Fruit fly (Drosophila melanogaster) Kc167 (cell line): ENCODE results near the gene mRpS6.

Experiments used
- Myc ChIP-seq: fragments of >200 bp; optimal IDR thresholded peaks from 2 replicates; lab custom pipeline; 2017; ENCODE audit warnings: missing external identifiers
- Sin3A ChIP-seq: fragments of >200 bp; optimal IDR thresholded peaks from 2 replicates; lab custom pipeline; 2018; ENCODE audit warnings: missing external identifiers
- h ChIP-seq: fragments of >200 bp; optimal IDR thresholded peaks from 3 replicates; lab custom pipeline; 2018; ENCODE audit warnings: missing external identifiers
- insv ChIP-seq: fragments of >200 bp; optimal IDR thresholded peaks from 3 replicates; lab custom pipeline; 2018; ENCODE audit warnings: missing external identifiers
- psq ChIP-seq: fragments of >200 bp; optimal IDR thresholded peaks from 2 replicates; lab custom pipeline; 2017; ENCODE audit warnings: missing external identifiers
- ttk ChIP-seq: sonication (Bioruptor generic); optimal IDR thresholded peaks from 2 replicates; lab custom pipeline; 2017; ENCODE audit warnings: missing external identifiers

Gene mRpS6

DNA sequence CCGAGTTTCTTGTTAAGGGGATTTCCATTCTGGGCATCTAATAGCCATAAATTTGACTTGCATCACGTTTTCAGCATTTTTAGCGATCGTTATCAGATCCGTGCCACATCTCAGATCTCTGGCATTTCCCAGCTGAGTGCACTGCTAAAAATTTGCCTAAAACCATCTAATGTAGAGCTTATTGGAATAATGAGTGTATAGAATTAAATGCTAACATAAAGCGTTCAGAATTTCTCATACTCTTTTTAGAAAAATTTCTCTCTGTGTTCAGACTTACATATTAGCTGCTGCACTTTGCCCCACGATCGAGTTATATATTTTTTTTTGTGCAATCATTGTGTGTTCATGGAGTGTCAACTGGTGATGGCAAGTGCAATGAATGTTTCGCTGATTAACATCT, 43.4 kb downstream of the mRpS6 start:
- no peak for TF ChIP-seq ttk (lab: Kevin White, UChicago)
- TF ChIP-seq psq (lab: Kevin White, UChicago) = no peak
- TF ChIP-seq Myc (lab: Kevin White, UChicago) = no peak
- no peak for TF ChIP-seq h (lab: Kevin White, UChicago)
- TF ChIP-seq Sin3A (lab: Kevin White, UChicago) = no peak
- no peak for TF ChIP-seq insv (lab: Kevin White, UChicago)

- TF ChIP-seq psq (lab: Kevin White, UChicago) (no peak), h (lab: Kevin White, UChicago) (no peak), Sin3A (lab: Kevin White, UChicago) (no peak), insv (lab: Kevin White, UChicago) (no peak), Myc (lab: Kevin White, UChicago) (no peak), ttk (lab: Kevin White, UChicago) (no peak)
Observed at dm6 chr3L:4408313-4409133, 44.2 kb downstream of the mRpS6 start.

DNA sequence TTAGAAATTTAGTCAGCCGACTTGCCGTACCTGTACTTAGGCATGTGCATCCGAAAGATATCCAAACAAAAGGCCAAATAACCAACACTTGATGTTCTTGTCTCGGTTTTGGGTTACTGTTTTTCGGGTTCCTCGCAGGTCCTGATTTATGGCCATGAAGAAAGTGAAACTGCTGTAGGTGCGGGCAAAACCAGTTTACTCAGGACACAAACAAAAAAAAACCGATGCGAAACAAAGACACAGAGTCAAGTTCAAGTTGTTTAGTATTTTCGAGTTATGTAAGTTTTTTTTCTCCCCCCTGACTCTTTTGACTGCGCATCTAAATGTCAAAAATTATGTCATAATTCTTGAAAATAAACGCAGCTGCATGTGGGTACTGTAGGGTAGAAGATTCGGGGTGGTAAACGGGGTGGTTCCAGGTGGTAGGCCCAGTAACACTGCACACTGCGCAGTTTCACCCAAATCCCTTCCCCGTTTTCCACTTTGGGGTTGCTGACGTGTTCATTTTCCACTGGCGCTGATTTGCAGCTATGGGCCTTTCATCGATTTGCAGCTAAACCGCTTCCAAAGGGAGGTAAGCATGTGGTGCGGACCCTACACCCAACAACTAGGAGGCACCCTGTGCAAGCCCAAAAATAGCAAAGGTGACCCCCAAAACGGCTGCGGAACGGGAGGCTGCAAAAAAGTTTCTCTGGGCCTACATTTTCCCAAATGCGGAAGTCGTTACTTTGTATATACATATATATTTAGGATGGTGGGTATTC, 45.0 kb downstream of the mRpS6 start:
- TF ChIP-seq ttk (lab: Kevin White, UChicago) (no peak), Myc (lab: Kevin White, UChicago) (no peak), h (lab: Kevin White, UChicago) (no peak), insv (lab: Kevin White, UChicago) (no peak)

DNA sequence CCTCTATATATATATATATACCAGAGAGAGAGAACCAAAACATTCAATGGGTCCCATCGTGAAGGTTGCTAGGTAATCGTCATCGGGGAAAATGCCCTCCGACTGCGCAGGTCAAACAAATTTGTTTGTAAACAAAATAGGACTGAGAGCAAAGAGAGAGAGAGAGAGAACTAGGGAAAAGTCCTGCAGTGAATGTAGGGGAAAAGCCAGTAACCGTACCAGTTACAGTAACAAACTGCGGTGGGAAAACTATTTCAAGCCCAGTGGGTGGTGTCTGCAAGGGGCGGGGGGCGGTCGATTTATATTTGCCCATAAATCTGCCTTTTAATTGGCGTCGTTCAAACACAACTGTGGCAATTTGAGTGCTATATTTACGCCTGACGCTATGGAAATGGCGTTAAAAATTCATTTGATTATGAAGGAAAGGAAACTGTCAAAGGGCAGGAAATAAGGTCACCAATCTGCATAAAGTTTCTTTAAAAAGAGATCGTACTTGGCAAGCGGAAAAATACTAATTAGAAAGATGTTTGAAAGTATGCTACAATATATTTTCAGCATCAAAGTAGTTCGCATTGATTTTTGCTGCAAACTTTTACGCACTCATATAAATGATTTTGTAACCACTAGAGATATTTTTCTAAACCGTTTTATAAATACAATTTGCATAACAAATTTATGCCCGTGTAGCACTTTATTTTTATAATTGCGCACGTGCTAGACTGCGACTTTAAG, 45.7 kb downstream of the mRpS6 start:
- TF ChIP-seq ttk (lab: Kevin White, UChicago) (no peak), Myc (lab: Kevin White, UChicago) (no peak), psq (lab: Kevin White, UChicago) (no peak), Sin3A (lab: Kevin White, UChicago) (no peak), insv (lab: Kevin White, UChicago) (no peak), h (lab: Kevin White, UChicago) (no peak)

DNA sequence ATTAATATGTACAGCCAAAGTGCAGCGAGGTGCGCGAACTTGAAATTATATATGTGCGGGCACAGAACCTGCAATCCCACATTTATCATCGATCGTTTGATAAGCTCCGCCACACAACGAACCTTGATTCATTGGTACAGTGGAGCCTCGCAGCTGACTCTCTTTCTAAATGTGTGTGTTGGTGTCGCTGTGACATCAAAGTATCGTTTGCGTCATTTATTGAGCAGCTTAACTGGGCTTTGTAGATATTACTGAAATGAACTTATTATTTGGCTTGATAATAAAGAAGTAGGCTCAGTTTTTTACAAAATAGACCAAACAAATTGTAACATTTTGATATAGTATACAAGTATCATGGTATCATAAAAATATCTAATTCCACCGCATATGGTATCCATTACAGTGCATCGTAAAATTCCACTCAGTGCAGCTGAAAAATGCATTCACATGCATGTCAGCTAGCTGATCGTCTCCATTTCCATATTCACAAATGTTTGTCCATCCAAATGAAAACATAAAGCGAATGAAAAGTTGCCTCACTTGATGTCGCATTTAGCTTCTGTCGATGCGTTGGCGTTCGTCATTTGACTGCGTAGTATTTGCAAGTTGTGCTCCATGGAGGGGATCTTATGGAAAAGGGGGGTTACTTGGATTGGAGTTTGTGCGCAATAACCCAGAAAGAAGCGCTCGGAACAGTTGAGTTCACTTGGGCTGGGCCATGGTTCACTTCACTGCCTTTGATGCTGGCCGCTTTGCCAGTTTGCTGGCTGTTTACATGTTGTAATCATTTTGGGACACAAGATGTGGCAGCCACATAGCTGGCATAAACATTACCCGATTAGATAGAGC, 46.9 kb downstream of the mRpS6 start:
- TF ChIP-seq ttk (lab: Kevin White, UChicago) = no peak
- no peak for TF ChIP-seq h (lab: Kevin White, UChicago)
- TF ChIP-seq psq (lab: Kevin White, UChicago) = no peak
- no peak for TF ChIP-seq Myc (lab: Kevin White, UChicago)
- TF ChIP-seq Sin3A (lab: Kevin White, UChicago) = no peak
- no peak for TF ChIP-seq insv (lab: Kevin White, UChicago)

DNA sequence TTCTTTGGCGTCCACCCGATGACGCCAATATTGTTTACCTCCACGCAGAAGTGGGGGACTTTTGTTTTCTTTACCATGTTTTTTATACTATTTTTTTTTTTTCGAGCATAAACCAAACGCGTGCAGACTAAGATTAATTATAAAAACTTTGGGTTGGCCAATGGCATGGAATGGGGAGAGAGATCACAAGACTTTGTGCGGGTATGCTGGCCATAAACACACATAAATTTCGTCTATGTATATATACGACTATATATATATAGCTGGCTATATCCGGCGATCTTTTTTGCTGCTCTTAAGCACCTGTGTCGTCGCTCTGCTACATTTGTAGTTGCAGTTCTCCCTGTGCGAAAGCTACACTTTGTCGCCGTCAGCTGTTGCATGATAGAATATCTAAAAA, 47.6 kb downstream of the mRpS6 start:
- TF ChIP-seq Sin3A (lab: Kevin White, UChicago) (no peak), insv (lab: Kevin White, UChicago) (no peak), psq (lab: Kevin White, UChicago) (no peak), ttk (lab: Kevin White, UChicago) (no peak), Myc (lab: Kevin White, UChicago) (no peak), h (lab: Kevin White, UChicago) (no peak)

DNA sequence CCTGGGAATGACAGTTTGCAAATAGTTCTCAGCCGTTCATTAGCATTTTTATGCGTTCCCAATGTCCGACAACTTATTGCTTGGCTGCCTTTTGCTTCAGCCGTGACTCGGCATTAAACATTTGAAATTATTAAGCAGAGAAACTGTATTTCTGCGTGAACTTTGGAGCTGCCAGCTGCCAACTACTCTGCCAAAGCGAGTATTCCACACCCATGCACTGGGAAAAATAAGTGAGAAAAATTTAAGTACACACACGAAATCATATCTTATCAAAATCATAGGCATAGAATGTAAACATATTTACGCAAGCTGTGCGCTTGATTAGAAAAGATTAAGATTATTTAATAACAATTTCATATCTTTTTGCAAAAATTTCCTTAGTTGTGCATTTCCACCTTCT, 48.6 kb downstream of the mRpS6 start:
- TF ChIP-seq psq (lab: Kevin White, UChicago) = no peak

dm6 chr3L:4413800-4414446, 49.6 kb downstream of the mRpS6 start:
- TF ChIP-seq insv (lab: Kevin White, UChicago) (no peak), psq (lab: Kevin White, UChicago) (no peak), Myc (lab: Kevin White, UChicago) (no peak), h (lab: Kevin White, UChicago) (no peak), ttk (lab: Kevin White, UChicago) (no peak), Sin3A (lab: Kevin White, UChicago) (no peak)

- TF ChIP-seq ttk (lab: Kevin White, UChicago) = no peak
- TF ChIP-seq psq (lab: Kevin White, UChicago) = no peak
- TF ChIP-seq insv (lab: Kevin White, UChicago) = no peak
- TF ChIP-seq Myc (lab: Kevin White, UChicago) = no peak
- TF ChIP-seq Sin3A (lab: Kevin White, UChicago) = no peak
- no peak for TF ChIP-seq h (lab: Kevin White, UChicago)
Observed at dm6 chr3L:4414579-4414978, 50.2 kb downstream of the mRpS6 start.
